Fruit fly (Drosophila melanogaster): ENCODE data around the gene CG31517.

CG31517 gene

DNA sequence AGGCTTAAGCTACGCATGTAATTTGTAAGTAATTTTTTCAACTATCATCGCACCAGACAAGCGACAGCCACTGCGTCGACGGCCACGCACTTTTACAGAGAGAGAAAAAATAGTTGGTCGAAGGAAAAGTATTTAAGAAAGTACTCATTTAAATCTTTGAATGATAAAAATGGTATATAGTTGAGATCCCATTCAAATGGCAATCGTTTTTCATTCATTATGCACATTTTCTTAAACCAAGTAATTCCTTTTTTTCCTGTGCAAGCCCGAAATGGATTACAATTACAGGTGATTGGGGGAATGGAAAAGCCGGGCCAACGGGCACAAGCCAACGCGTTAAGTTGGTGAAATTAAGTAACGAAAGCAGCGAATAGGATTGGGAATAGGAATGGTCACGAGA is 4.1 kb downstream of the CG31517 start (continued):
- TF ChIP-seq dsx (GFP tag; optimal IDR thresholded peaks at IDR 0.05; ENCODE audit: poor library complexity, severe bottlenecking) (no peak), fkh (GFP tag; optimal IDR thresholded peaks at IDR 0.05) (no peak), ss (GFP tag; optimal IDR thresholded peaks at IDR 0.05) (no peak), CG7368 (GFP tag; optimal IDR thresholded peaks at IDR 0.05) (no peak), CG6163 (GFP tag; IDR thresholded peaks at IDR 0.05) (peak; percentile 64)

DNA sequence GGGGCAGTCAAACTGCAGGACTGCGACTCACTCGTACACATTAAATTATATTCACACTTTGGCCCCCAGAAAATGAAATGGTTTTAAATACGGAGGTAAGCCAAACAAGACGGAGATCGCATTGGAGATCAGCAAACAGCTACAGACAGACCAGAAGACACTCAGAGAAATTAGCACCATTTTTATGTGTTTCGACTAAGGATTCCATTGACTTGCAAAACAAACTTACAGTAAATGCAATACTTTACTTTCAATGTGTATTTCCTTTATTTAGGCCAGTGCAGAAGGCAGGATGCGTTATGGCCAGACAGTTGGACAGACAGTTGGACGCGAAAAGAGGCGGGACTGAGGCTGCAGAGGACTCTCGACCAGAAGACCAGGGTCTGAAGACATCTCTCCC is 7.0 kb downstream of the CG31517 start:
- no peak for TF ChIP-seq CG9139 (GFP tag; optimal IDR thresholded peaks at IDR 0.05)
- TF ChIP-seq CG3032 (tag; optimal IDR thresholded peaks at IDR 0.05) = peak; percentile 6
- peak; percentile 18 for TF ChIP-seq CG31627 (GFP tag; optimal IDR thresholded peaks at IDR 0.05)
- TF ChIP-seq Eip93F (GFP tag; optimal IDR thresholded peaks at IDR 0.05) = no peak
- TF ChIP-seq pdm3 (GFP tag; optimal IDR thresholded peaks at IDR 0.05) = peak; percentile 9
- TF ChIP-seq Lpt (GFP tag; optimal IDR thresholded peaks at IDR 0.05) = no peak
- TF ChIP-seq esn (GFP tag; optimal IDR thresholded peaks at IDR 0.05) = peak; percentile 30
- TF ChIP-seq CG32006 (GFP tag; optimal IDR thresholded peaks at IDR 0.05) = no peak
- TF ChIP-seq topi (GFP tag; optimal IDR thresholded peaks at IDR 0.05) = peak; percentile 4
- no peak for TF ChIP-seq CG4318 (GFP tag; optimal IDR thresholded peaks at IDR 0.05)
- TF ChIP-seq Ets21C (GFP tag; optimal IDR thresholded peaks at IDR 0.05) = no peak
- TF ChIP-seq Sox102F (GFP tag; optimal IDR thresholded peaks at IDR 0.05) = peak; percentile 1
- peak; percentile 31 for TF ChIP-seq Smox (GFP tag; optimal IDR thresholded peaks at IDR 0.05)
- TF ChIP-seq Eip75B (GFP tag; optimal IDR thresholded peaks at IDR 0.05) = no peak
- peak; percentile 39 for TF ChIP-seq Met (GFP tag; optimal IDR thresholded peaks at IDR 0.05)
- TF ChIP-seq CG10669 (GFP tag; optimal IDR thresholded peaks at IDR 0.05) = no peak
- TF ChIP-seq vri (GFP tag; optimal IDR thresholded peaks at IDR 0.05) = no peak
- peak; percentile 41 for TF ChIP-seq Eip78C (GFP tag)
- peak; percentile 24 for TF ChIP-seq CG1621 (tag; optimal IDR thresholded peaks at IDR 0.05)
- peak; percentile 18 for TF ChIP-seq CG6792 (GFP tag; optimal IDR thresholded peaks at IDR 0.05)
- 0 out of 3 replicates have a peak, but pooled peaks have one; percentile 34 for TF ChIP-seq CG6163 (GFP tag; IDR thresholded peaks at IDR 0.05)
- TF ChIP-seq Sox14 (GFP tag; optimal IDR thresholded peaks at IDR 0.05) = no peak
- TF ChIP-seq CG6808 (GFP tag; optimal IDR thresholded peaks at IDR 0.05) = peak; percentile 7
- peak; percentile 1 for TF ChIP-seq acj6 (GFP tag; optimal IDR thresholded peaks at IDR 0.05)
- TF ChIP-seq achi (GFP tag; optimal IDR thresholded peaks at IDR 0.05) = no peak
- TF ChIP-seq Sox15 (GFP tag; optimal IDR thresholded peaks at IDR 0.05) = no peak
- TF ChIP-seq salr (GFP tag; optimal IDR thresholded peaks at IDR 0.05) = no peak
- no peak for TF ChIP-seq OdsH (GFP tag; optimal IDR thresholded peaks at IDR 0.05)
- TF ChIP-seq CG11762 (GFP tag; optimal IDR thresholded peaks at IDR 0.05; ENCODE audit: insufficient read depth) = no peak
- TF ChIP-seq CG3919 (GFP tag; optimal IDR thresholded peaks at IDR 0.05) = peak; percentile 4
- TF ChIP-seq Gug (GFP tag; IDR thresholded peaks at IDR 0.05) = no peak
- no peak for TF ChIP-seq fd59A (GFP tag; optimal IDR thresholded peaks at IDR 0.05)
- no peak for TF ChIP-seq CG6854 (GFP tag; optimal IDR thresholded peaks at IDR 0.05)
- TF ChIP-seq CG6276 (GFP tag; optimal IDR thresholded peaks at IDR 0.05) = no peak
- no peak for TF ChIP-seq spab (GFP tag; optimal IDR thresholded peaks at IDR 0.05)

DNA sequence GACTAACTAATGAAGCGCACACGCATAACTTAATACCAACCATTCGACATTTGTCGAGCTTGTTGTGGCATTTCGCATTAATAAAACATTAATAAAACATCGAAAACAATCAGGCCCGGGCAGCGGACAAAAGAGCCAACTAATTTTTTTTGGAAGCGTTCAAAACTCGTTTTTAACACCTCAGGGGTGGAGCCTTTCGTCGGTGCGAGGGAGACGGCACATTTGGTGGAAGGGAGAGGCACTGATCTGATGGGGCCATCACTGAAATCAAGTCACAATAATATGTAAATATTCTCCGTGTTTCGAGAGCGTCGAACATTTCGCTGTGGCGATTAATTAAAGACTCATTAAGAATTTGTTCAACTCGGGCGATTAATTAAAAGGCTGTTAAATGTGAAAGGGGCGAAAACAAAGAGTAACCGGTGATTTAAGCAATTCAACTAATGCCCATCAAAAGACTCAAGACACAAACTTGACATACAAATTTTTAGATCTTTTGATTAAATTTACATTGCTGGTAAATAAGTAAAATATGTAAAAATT is 8.7 kb downstream of the CG31517 start:
- TF ChIP-seq Ets96B (tag; optimal IDR thresholded peaks at IDR 0.05) = no peak
- no peak for TF ChIP-seq Smox (GFP tag; optimal IDR thresholded peaks at IDR 0.05)
- TF ChIP-seq Eip93F (GFP tag; optimal IDR thresholded peaks at IDR 0.05) = no peak
- TF ChIP-seq fd85E (GFP tag; optimal IDR thresholded peaks at IDR 0.05) = no peak
- TF ChIP-seq fkh (GFP tag; optimal IDR thresholded peaks at IDR 0.05) = no peak
- no peak for TF ChIP-seq net (GFP tag; optimal IDR thresholded peaks at IDR 0.05)
- no peak for TF ChIP-seq Eip78C (GFP tag)
- TF ChIP-seq CG8632 (GFP tag; optimal IDR thresholded peaks at IDR 0.05) = no peak
- TF ChIP-seq CG3919 (GFP tag; optimal IDR thresholded peaks at IDR 0.05) = no peak
- TF ChIP-seq CG6792 (GFP tag; optimal IDR thresholded peaks at IDR 0.05) = no peak
- no peak for TF ChIP-seq CG1621 (tag; optimal IDR thresholded peaks at IDR 0.05)
- TF ChIP-seq CG10669 (GFP tag; optimal IDR thresholded peaks at IDR 0.05) = no peak
- no peak for TF ChIP-seq Lpt (GFP tag; optimal IDR thresholded peaks at IDR 0.05)
- no peak for TF ChIP-seq ss (GFP tag; optimal IDR thresholded peaks at IDR 0.05)
- TF ChIP-seq esn (GFP tag; optimal IDR thresholded peaks at IDR 0.05) = no peak
- no peak for TF ChIP-seq Gug (GFP tag; IDR thresholded peaks at IDR 0.05)
- TF ChIP-seq acj6 (GFP tag; optimal IDR thresholded peaks at IDR 0.05) = no peak
- no peak for TF ChIP-seq CG7368 (GFP tag; optimal IDR thresholded peaks at IDR 0.05)

All from whole organism, prepupa.